Fruit fly (Drosophila melanogaster): Measurements from ENCODE around the gene ninaA.

- no peak for TF ChIP-seq EcR (GFP tag; optimal IDR thresholded peaks at IDR 0.05)
- no peak for TF ChIP-seq psq (optimal IDR thresholded peaks at IDR 0.05)
- TF ChIP-seq Dll (optimal IDR thresholded peaks at IDR 0.05), result no peak
- no peak for TF ChIP-seq CG8478 (optimal IDR thresholded peaks at IDR 0.05)
Measured at dm6 chr2L:922660-923059, 45.6 kb downstream of the ninaA start, which contains the start of gene Tmtc2.
